Worm (Caenorhabditis elegans) whole organism, midembryonic: Measurements from ENCODE around the gene str-67.

Experiments
- T22C8.4 ChIP-seq: fragments of 200-800 bp; sonication (Bioruptor generic); IDR thresholded peaks from 2 replicates; pipeline ENCODE4 v1.3.6; 2022; ENCODE audit warnings: missing genetic modification characterization, missing compliant biosample characterization
- cog-1 ChIP-seq: sonication (generic microtip); optimal IDR thresholded peaks from 2 replicates; lab custom pipeline; 2016; ENCODE audit warnings: missing genetic modification characterization, missing compliant biosample characterization
- flt-1 ChIP-seq: fragments of 200-800 bp; sonication (Bioruptor generic); IDR thresholded peaks from 2 replicates; pipeline ENCODE4 v1.3.6; 2022; ENCODE audit warnings: missing genetic modification characterization, missing compliant biosample characterization
- klf-2 ChIP-seq: fragments of 200-800 bp; sonication (Bioruptor generic); conservative IDR thresholded peaks from 2 replicates; pipeline ENCODE4 v1.3.6; 2022; ENCODE audit warnings: missing genetic modification reagents, missing genetic modification characterization, missing compliant biosample characterization
- med-1 ChIP-seq: sonication (generic microtip); optimal IDR thresholded peaks from 2 replicates; lab custom pipeline; 2017; ENCODE audit warnings: missing genetic modification characterization, mild to moderate bottlenecking, missing compliant biosample characterization, antibody characterized with exemption, missing genetic modification reagents; ENCODE audit not compliant: insufficient read depth
- ref-1 ChIP-seq: fragments of 200-800 bp; sonication (Bioruptor generic); conservative IDR thresholded peaks from 2 replicates; pipeline ENCODE4 v1.3.6; 2022; ENCODE audit warnings: missing genetic modification reagents, missing genetic modification characterization, missing compliant biosample characterization
- tab-1 ChIP-seq: fragments of 200-800 bp; sonication (Bioruptor generic); IDR thresholded peaks from 2 replicates; pipeline ENCODE4 v1.3.6; 2022; ENCODE audit warnings: missing genetic modification characterization, missing compliant biosample characterization
- ztf-23 ChIP-seq: fragments of 200-800 bp; sonication (Bioruptor generic); IDR thresholded peaks from 2 replicates; pipeline ENCODE4 v1.3.6; 2022; ENCODE audit warnings: missing genetic modification reagents, missing genetic modification characterization, missing compliant biosample characterization
- ztf-29 ChIP-seq: fragments of 200-800 bp; sonication (Bioruptor generic); IDR thresholded peaks from 2 replicates; pipeline ENCODE4 v1.3.6; 2022; ENCODE audit warnings: missing genetic modification reagents, missing genetic modification characterization, missing compliant biosample characterization

str-67 gene

DNA sequence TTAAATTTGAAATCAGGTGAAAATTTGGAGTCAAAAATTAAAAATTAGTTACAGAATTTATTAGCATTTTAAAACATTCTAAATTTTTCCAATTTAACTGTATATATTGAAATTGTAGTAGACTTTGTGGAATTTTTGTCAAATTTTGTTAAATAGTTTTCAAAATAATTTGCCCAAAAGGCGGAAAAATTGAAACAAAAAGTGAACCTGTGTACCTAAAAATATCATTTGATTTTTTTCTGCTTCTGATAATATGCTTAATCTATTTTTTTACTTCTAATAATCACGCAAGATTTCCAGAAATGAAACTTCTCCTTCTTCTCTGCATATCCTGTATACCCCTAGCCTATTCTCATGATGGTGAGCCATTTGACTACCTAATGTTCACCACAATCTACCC is 3.1 kb downstream of the str-67 start, which contains the start of gene rnst-2:
rnst-2 (plus strand) TSS at position 301 of the 400 bp plus-strand sequence.
- TF ChIP-seq ztf-29 (GFP tag; lab: Robert Waterston, UW) (no peak), cog-1 (no peak), T22C8.4 (no peak), med-1 (GFP tag; lab: Kevin White, UChicago) (no peak), flt-1 (no peak), ref-1 (GFP tag; lab: Robert Waterston, UW) (no peak), ztf-23 (GFP tag; lab: Robert Waterston, UW) (no peak), klf-2 (GFP tag; lab: Robert Waterston, UW) (no peak), tab-1 (GFP tag; lab: Robert Waterston, UW) (no peak)

DNA sequence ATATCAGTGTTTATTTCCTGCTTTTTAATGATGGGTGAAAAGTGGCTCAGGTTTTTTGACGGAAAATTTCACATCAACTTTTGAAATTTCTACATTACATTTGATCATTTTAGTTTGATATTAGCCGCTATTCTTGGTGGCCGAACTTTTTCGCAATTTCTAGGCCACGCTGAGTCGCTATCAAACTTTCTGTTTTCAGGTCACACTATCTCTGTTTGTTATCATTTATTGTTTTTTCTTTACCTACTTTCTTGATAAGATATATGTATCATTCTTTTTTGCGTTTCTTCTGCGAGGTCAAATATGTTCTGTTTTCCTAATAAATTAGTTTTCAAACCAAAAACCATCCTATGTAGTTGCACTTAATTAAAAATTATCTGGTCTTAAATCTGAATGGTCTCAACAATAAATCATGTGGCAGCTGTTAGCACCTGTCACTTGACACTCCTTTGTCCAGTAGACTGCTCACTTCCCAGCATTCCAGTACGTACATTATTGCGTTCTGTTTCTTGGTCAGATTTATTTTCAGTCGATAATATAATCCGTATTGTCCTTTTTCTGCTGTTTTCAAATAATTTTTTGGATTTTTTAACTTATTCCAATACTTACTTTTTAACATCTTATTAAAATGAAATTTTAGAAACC is 4.0 kb downstream of the str-67 start:
- TF ChIP-seq klf-2 (GFP tag; lab: Robert Waterston, UW) (no peak), ztf-29 (GFP tag; lab: Robert Waterston, UW) (no peak), flt-1 (no peak), med-1 (GFP tag; lab: Kevin White, UChicago) (no peak), T22C8.4 (no peak), ref-1 (GFP tag; lab: Robert Waterston, UW) (no peak), ztf-23 (GFP tag; lab: Robert Waterston, UW) (no peak), tab-1 (GFP tag; lab: Robert Waterston, UW) (no peak)

DNA sequence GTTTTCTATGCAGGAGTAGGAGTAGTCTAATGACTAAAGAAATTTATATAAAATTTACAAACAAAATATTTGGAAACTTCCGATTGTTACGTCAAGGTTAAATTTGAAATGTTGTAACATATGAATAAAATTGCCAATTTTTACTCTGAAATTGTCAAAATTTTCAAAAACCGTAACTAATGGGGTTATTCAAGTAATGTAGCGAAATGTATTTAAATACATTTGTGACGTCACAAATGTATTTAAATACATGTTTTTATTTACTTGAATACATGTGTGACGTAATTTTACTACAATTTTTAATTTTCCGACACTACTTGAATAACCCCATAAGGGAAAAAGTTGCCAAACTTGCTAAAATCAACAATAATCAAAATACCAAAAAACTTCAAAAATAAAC is 11.0 kb downstream of the str-67 start:
- TF ChIP-seq ztf-29 (GFP tag; lab: Robert Waterston, UW), result no peak
- TF ChIP-seq T22C8.4, result no peak
- TF ChIP-seq flt-1, result no peak
- TF ChIP-seq klf-2 (GFP tag; lab: Robert Waterston, UW), result no peak
- no peak for TF ChIP-seq med-1 (GFP tag; lab: Kevin White, UChicago)
- TF ChIP-seq ztf-23 (GFP tag; lab: Robert Waterston, UW), result no peak
- TF ChIP-seq ref-1 (GFP tag; lab: Robert Waterston, UW), result no peak
- TF ChIP-seq cog-1, result no peak
- TF ChIP-seq tab-1 (GFP tag; lab: Robert Waterston, UW), result no peak

DNA sequence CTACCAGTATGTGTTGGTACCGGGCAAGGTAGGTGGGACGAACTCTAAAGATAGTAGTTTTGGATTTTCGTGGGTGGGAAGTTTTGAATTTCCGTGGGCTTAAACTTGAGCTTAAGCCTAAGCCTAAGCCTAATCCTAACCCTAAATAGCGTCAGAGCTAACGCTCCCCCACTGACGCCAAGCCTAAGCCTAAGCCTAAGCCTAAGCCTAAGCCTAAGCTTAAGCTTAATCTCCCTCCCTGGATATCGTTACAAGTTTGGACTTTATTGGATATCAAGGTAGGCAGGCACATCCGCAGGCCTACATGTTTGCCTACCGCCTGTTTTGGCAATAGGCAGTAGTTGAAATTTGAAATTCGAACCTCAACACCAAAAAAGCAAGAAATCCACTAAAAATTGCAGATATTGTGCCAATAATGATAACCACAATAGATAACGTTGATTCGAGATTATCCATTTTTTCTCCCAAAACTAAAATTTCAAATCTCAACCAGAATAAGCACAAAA is 11.8 kb downstream of the str-67 start, which contains the start of gene K10C9.4:
K10C9.4 (minus strand) TSS at position 456 of the 506 bp plus-strand sequence.
- TF ChIP-seq ztf-23 (GFP tag; lab: Robert Waterston, UW) (no peak), T22C8.4 (no peak), ztf-29 (GFP tag; lab: Robert Waterston, UW) (peak; percentile 23; the same call in 1 of the 2 replicates)

DNA sequence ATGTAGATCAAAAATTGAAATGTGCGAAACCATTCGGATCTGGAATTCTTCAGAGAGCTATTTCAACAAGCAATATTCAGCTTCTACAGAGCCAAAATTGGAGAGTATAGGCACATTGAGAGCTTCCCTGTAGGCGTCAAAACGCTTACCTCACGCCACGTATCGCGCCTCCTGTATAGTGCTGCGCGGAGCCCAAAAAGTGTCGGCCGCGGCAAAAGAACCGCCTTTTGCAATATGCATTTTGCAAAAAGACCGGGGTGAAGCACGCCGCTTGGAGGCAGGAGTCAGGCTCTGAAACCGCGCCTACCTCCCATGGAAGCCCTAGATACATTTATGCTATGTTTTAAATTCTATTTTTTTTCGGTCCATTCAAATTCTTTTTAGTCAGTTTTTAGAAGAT is 12.7 kb downstream of the str-67 start:
- TF ChIP-seq ztf-23 (GFP tag; lab: Robert Waterston, UW) (no peak), ztf-29 (GFP tag; lab: Robert Waterston, UW) (no peak), tab-1 (GFP tag; lab: Robert Waterston, UW) (no peak), med-1 (GFP tag; lab: Kevin White, UChicago) (no peak), klf-2 (GFP tag; lab: Robert Waterston, UW) (no peak), T22C8.4 (no peak), flt-1 (no peak)

DNA sequence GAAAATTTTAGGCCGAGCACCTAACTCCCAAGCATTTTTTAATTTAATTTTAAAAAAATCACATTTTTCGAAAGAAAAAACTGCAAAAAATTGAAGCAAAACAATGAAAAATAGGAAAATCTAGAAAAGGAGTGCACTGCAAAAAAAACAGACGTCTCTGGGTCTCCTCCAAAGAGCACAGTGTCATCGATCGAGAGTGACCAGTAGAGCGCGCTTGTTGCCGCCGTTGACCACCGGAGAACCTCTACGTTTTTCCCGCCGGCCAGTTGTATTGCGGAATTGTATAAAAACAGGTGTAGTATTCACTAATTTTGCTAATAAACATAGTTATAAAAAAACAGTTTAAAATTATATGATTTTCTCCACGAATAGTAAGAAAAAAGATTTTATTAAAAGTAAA is 15.1 kb downstream of the str-67 start:
- TF ChIP-seq flt-1, result no peak
- no peak for TF ChIP-seq klf-2 (GFP tag; lab: Robert Waterston, UW)
- TF ChIP-seq ztf-29 (GFP tag; lab: Robert Waterston, UW), result no peak
- TF ChIP-seq T22C8.4, result peak; percentile 21; the same call in 1 of the 2 replicates

DNA sequence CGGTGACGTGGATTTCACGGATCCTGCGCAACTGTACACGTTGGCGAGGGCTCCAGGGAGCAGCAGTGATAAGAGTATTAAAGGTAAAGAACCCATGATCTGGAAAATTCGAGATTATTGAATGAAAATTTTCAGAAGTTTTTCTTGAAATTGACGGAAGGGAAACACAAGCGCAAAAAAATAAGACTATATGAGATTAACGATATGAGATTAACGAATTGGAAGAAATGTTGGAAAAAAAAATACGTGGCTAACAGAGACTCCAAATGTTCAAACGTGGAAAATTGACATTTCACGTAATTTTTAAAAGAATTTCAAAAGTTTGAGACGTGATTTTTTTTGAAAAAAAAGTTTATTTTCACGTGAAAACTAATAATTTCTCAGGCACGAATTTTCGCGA is 15.9 kb downstream of the str-67 start, which contains the start of gene nra-4:
nra-4 (minus strand) TSS at position 101 of the 400 bp plus-strand sequence.
- TF ChIP-seq med-1 (GFP tag; lab: Kevin White, UChicago), result no peak
- no peak for TF ChIP-seq T22C8.4
- no peak for TF ChIP-seq cog-1
- no peak for TF ChIP-seq ref-1 (GFP tag; lab: Robert Waterston, UW)
- TF ChIP-seq klf-2 (GFP tag; lab: Robert Waterston, UW), result no peak
- no peak for TF ChIP-seq tab-1 (GFP tag; lab: Robert Waterston, UW)
- no peak for TF ChIP-seq ztf-29 (GFP tag; lab: Robert Waterston, UW)
- no peak for TF ChIP-seq ztf-23 (GFP tag; lab: Robert Waterston, UW)
- no peak for TF ChIP-seq flt-1

DNA sequence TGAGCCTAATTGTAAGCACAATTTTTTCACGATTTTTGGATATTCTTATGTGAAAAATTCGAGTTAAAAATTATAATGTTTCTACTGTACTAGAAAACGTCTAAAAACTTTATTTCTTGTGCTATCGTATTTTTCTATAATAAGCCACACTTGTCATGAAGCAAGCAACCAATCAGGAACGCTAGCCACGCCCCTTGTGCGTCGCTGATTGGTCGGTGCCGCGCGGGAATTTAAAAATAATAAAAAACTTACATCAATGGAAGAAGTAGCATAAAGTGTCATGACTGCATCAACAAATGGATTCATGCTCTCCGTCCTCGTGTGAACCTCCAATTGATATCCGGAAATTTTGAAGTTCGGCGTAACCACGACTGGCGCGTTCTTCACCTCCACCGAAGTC is 17.1 kb downstream of the str-67 start:
- TF ChIP-seq ztf-29 (GFP tag; lab: Robert Waterston, UW), result no peak
- no peak for TF ChIP-seq flt-1
- no peak for TF ChIP-seq ref-1 (GFP tag; lab: Robert Waterston, UW)
- no peak for TF ChIP-seq T22C8.4
- no peak for TF ChIP-seq tab-1 (GFP tag; lab: Robert Waterston, UW)
- TF ChIP-seq klf-2 (GFP tag; lab: Robert Waterston, UW), result no peak
- no peak for TF ChIP-seq cog-1
- no peak for TF ChIP-seq ztf-23 (GFP tag; lab: Robert Waterston, UW)
- TF ChIP-seq med-1 (GFP tag; lab: Kevin White, UChicago), result no peak

DNA sequence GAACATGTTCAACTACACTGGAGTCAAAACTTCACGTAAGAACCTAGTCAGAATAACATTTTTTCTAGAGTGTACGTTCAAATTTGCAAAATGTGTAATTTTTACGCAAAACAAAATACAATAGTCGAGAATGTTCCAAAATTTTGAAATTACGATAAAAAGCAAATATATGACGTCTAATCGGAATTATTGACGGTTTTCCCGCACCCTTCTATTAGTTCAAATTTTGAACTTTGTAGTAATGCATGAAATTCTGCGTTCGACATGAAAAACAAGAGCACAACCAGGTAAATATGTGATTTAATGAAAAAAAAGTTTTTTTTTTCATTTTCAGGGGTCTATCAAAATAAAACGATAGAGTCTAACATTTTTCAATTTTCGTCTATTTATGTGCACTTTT is 26.3 kb downstream of the str-67 start:
- TF ChIP-seq cog-1, result no peak
- no peak for TF ChIP-seq flt-1
- TF ChIP-seq ztf-23 (GFP tag; lab: Robert Waterston, UW), result no peak
- no peak for TF ChIP-seq ref-1 (GFP tag; lab: Robert Waterston, UW)
- no peak for TF ChIP-seq ztf-29 (GFP tag; lab: Robert Waterston, UW)
- TF ChIP-seq med-1 (GFP tag; lab: Kevin White, UChicago), result no peak
- no peak for TF ChIP-seq tab-1 (GFP tag; lab: Robert Waterston, UW)
- no peak for TF ChIP-seq T22C8.4

DNA sequence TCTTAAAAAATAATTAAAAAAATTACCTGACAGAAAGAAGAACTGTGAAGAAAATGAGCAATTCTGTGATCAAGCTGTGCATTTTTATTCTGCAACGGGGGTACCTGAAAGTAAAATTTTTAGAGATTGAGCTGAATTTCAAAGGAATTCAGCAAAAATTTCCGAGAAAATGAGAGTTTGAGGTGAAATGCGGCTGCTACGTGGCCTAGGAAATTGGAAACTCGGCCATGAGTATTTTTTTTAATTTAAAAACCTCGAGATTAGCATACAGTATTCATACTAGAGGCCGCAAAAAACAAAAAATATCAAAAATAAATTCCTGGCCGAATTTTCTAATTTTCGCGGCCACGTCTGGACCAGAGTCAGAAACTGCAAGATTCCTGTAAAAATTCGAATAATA is 31.1 kb downstream of the str-67 start, which contains the start of gene flp-34:
flp-34 (minus strand) TSS at position 101 of the 400 bp plus-strand sequence.
- no peak for TF ChIP-seq ztf-29 (GFP tag; lab: Robert Waterston, UW)
- no peak for TF ChIP-seq ztf-23 (GFP tag; lab: Robert Waterston, UW)
- no peak for TF ChIP-seq ref-1 (GFP tag; lab: Robert Waterston, UW)
- no peak for TF ChIP-seq klf-2 (GFP tag; lab: Robert Waterston, UW)
- no peak for TF ChIP-seq tab-1 (GFP tag; lab: Robert Waterston, UW)
- TF ChIP-seq T22C8.4, result no peak
- TF ChIP-seq flt-1, result no peak
- TF ChIP-seq med-1 (GFP tag; lab: Kevin White, UChicago), result no peak
- no peak for TF ChIP-seq cog-1
